Worm (Caenorhabditis elegans): ENCODE measurements around the gene samt-1.

DNA sequence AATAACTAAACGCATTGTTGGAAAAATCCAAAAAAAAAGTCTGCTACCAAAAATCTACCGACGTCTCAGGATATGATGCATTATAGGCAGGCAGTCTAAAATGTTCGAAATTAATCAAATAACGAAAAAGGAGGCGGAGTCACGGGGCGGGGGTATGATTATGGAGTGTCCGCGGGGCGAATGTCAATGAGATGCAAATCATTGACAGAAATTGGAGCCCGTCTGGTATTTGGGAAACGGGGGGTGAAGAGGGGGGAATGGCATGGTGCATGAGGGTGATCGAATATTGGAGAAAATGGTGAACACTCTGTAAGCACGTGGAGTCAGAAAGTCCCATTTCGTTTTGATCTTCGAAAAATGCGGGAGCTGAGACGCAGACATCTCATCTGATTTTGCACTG is 47.2 kb downstream of the samt-1 start, which contains the start of gene lad-2:
- TF ChIP-seq ztf-23 (GFP tag; IDR thresholded peaks at IDR 0.05) (no peak), ztf-29 (GFP tag; IDR thresholded peaks at IDR 0.05) (no peak), T22C8.4 (GFP tag; IDR thresholded peaks at IDR 0.05) (no peak)

All from whole organism, midembryonic.